Worm (Caenorhabditis elegans) whole organism, L2 larva: ENCODE measurements around the gene K02E7.7.
A peak's percentile ranks its signal among the peaks of the same experiment; 100 is the strongest.
"Not testable (repeated sequence)": the region's sequence is repeated elsewhere in the genome, so short reads cannot be mapped to it uniquely, and the experiment has no call there.

Experiments
- F13H6.1 ChIP-seq: sonication (generic microtip); optimal IDR thresholded peaks from 2 replicates; lab custom pipeline; 2016; ENCODE audit warnings: missing genetic modification characterization, missing compliant biosample characterization
- R02D3.7 ChIP-seq: fragments of 150-350 bp; optimal IDR thresholded peaks from 2 replicates; lab custom pipeline; 2014; ENCODE audit warnings: missing biosample characterization, missing genetic modification characterization
- Y55F3AM.14 ChIP-seq: fragments of 200-800 bp; sonication (Bioruptor generic); optimal IDR thresholded peaks from 2 replicates; lab custom pipeline; 2018; ENCODE audit warnings: mild to moderate bottlenecking, missing genetic modification characterization, missing compliant biosample characterization
- blmp-1 ChIP-seq: sonication (generic microtip); optimal IDR thresholded peaks from 2 replicates; lab custom pipeline; 2017; ENCODE audit warnings: missing genetic modification characterization, mild to moderate bottlenecking, missing compliant biosample characterization, antibody characterized with exemption, moderate library complexity; ENCODE audit not compliant: insufficient read depth
- ceh-16 ChIP-seq: fragments of 150-350 bp; optimal IDR thresholded peaks from 2 replicates; lab custom pipeline; 2014; ENCODE audit warnings: missing biosample characterization, missing genetic modification characterization
- crh-2 ChIP-seq: sonication (generic microtip); optimal IDR thresholded peaks from 2 replicates; lab custom pipeline; 2017; ENCODE audit warnings: missing biosample characterization, missing genetic modification characterization
- dmd-4 ChIP-seq: sonication (generic microtip); optimal IDR thresholded peaks from 2 replicates; lab custom pipeline; 2017; ENCODE audit warnings: missing biosample characterization, missing genetic modification characterization
- elt-1 ChIP-seq: fragments of 150-350 bp; optimal IDR thresholded peaks from 2 replicates; lab custom pipeline; 2014; ENCODE audit warnings: missing biosample characterization, missing genetic modification characterization
- elt-3 ChIP-seq: sonication (generic microtip); optimal IDR thresholded peaks from 2 replicates; lab custom pipeline; 2017; ENCODE audit warnings: missing biosample characterization, missing genetic modification characterization
- fos-1 ChIP-seq: fragments of 150-350 bp; optimal IDR thresholded peaks from 2 replicates; lab custom pipeline; 2014; ENCODE audit warnings: missing biosample characterization, missing genetic modification characterization
- gmeb-1 ChIP-seq: fragments of 150-350 bp; optimal IDR thresholded peaks from 2 replicates; lab custom pipeline; 2014; ENCODE audit warnings: missing biosample characterization, missing genetic modification characterization
- lin-11 ChIP-seq: fragments of 150-350 bp; sonication (generic microtip); optimal IDR thresholded peaks from 2 replicates; lab custom pipeline; 2014; ENCODE audit warnings: missing biosample characterization, missing genetic modification characterization, inconsistent platforms, mixed read lengths
- lin-13 ChIP-seq: fragments of 150-350 bp; optimal IDR thresholded peaks from 2 replicates; lab custom pipeline; 2014; ENCODE audit warnings: missing biosample characterization, missing genetic modification reagents, missing genetic modification characterization
- lsy-2 ChIP-seq, 2 experiments: fragments of 150-350 bp in 1 of 2; sonication (generic microtip) in 1 of 2; optimal IDR thresholded peaks; 2 replicates each; lab custom pipeline; 2014 to 2017; ENCODE audit warnings: missing biosample characterization in 2 of 2, missing genetic modification characterization in 2 of 2
- mab-5 ChIP-seq: fragments of 150-350 bp; optimal IDR thresholded peaks from 2 replicates; lab custom pipeline; 2014; ENCODE audit warnings: missing biosample characterization, missing genetic modification characterization
- mbf-1 ChIP-seq: sonication (generic microtip); optimal IDR thresholded peaks from 2 replicates; lab custom pipeline; 2017; ENCODE audit warnings: missing biosample characterization, missing genetic modification characterization
- mdl-1 ChIP-seq, 2 experiments: fragments of 150-350 bp in 1 of 2; sonication (generic microtip) in 1 of 2; optimal IDR thresholded peaks; 2 replicates each; lab custom pipeline; 2017; ENCODE audit warnings: missing biosample characterization in 2 of 2, missing genetic modification characterization in 2 of 2
- nhr-10 ChIP-seq: sonication (generic microtip); optimal IDR thresholded peaks from 2 replicates; lab custom pipeline; 2017; ENCODE audit warnings: missing biosample characterization, missing genetic modification characterization
- nhr-11 ChIP-seq: fragments of 150-350 bp; optimal IDR thresholded peaks from 2 replicates; lab custom pipeline; 2014; ENCODE audit warnings: missing biosample characterization, missing genetic modification characterization
- nhr-237 ChIP-seq: fragments of 150-350 bp; optimal IDR thresholded peaks from 2 replicates; lab custom pipeline; 2014; ENCODE audit warnings: missing biosample characterization, missing genetic modification characterization
- nhr-25 ChIP-seq: fragments of 150-350 bp; sonication (generic microtip); optimal IDR thresholded peaks from 3 replicates; lab custom pipeline; 2014; ENCODE audit warnings: missing biosample characterization, missing genetic modification characterization
- nhr-6 ChIP-seq: fragments of 150-350 bp; optimal IDR thresholded peaks from 2 replicates; lab custom pipeline; 2014; ENCODE audit warnings: missing biosample characterization, missing genetic modification characterization
- nhr-77 ChIP-seq: fragments of 150-350 bp; optimal IDR thresholded peaks from 2 replicates; lab custom pipeline; 2014; ENCODE audit warnings: missing biosample characterization, missing genetic modification characterization
- sem-4 ChIP-seq: fragments of 150-350 bp; optimal IDR thresholded peaks from 2 replicates; lab custom pipeline; 2014; ENCODE audit warnings: missing biosample characterization, missing genetic modification reagents, missing genetic modification characterization
- skn-1 ChIP-seq: sonication (generic microtip); optimal IDR thresholded peaks from 2 replicates; lab custom pipeline; 2017; ENCODE audit warnings: missing biosample characterization, missing genetic modification characterization
- sma-3 ChIP-seq: sonication (generic microtip); optimal IDR thresholded peaks from 2 replicates; lab custom pipeline; 2016; ENCODE audit warnings: missing genetic modification reagents, missing genetic modification characterization, missing compliant biosample characterization
- sma-9 ChIP-seq, 2 experiments: fragments of 150-350 bp in 1 of 2; sonication (generic microtip) in 1 of 2; optimal IDR thresholded peaks; 2 replicates each; lab custom pipeline; 2014 to 2016; ENCODE audit warnings: missing genetic modification characterization in 2 of 2, mild to moderate bottlenecking in 1 of 2, missing biosample characterization in 1 of 2, missing compliant biosample characterization in 1 of 2, missing genetic modification reagents in 1 of 2, moderate library complexity in 1 of 2
- snpc-4 ChIP-seq: fragments of 150-350 bp; optimal IDR thresholded peaks from 2 replicates; lab custom pipeline; 2014; ENCODE audit warnings: missing biosample characterization, missing genetic modification characterization
- unc-39 ChIP-seq: fragments of 150-350 bp; optimal IDR thresholded peaks from 2 replicates; lab custom pipeline; 2014; ENCODE audit warnings: missing biosample characterization, missing genetic modification characterization
- unc-55 ChIP-seq: fragments of 150-350 bp; sonication (generic microtip); optimal IDR thresholded peaks from 3 replicates; lab custom pipeline; 2014; ENCODE audit warnings: missing biosample characterization, missing genetic modification reagents, missing genetic modification characterization
- unc-62 ChIP-seq: fragments of 150-350 bp; optimal IDR thresholded peaks from 2 replicates; lab custom pipeline; 2014; ENCODE audit warnings: missing biosample characterization, missing genetic modification reagents, missing genetic modification characterization
- zag-1 ChIP-seq: fragments of 150-350 bp; optimal IDR thresholded peaks from 2 replicates; lab custom pipeline; 2014; ENCODE audit warnings: missing biosample characterization, missing genetic modification characterization
- ztf-1 ChIP-seq: fragments of 200-800 bp; sonication (Bioruptor generic); conservative IDR thresholded peaks from 2 replicates; pipeline ENCODE4 v1.3.6; 2022; ENCODE audit warnings: missing genetic modification characterization, missing compliant biosample characterization
- ztf-11 ChIP-seq: sonication (generic microtip); optimal IDR thresholded peaks from 2 replicates; lab custom pipeline; 2017; ENCODE audit warnings: missing biosample characterization, missing genetic modification characterization
- ztf-4 ChIP-seq: fragments of 150-350 bp; optimal IDR thresholded peaks from 2 replicates; lab custom pipeline; 2014; ENCODE audit warnings: missing biosample characterization, missing genetic modification characterization

Gene K02E7.7

DNA sequence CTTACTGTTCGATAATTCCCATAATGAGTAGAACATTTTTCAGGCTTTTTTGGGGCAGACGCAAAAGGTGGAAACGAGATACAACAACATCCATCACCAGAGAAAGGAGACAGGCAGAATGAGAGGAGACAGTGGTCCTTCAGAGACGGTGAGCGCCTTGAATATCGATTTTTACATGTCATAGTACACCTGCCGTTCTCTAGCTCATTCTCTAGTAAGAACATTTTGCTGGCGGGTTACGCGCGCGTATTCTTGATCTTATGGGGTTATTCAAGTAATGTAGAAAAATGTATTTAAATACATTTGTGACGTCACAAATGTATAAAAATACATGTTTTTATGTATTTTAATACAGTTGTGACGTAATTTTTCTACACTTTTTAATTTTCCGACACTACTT is 10.9 kb upstream of the K02E7.7 start, which contains the start of gene fbxb-45:
fbxb-45 (minus strand) TSS at position 101 of the 400 bp plus-strand sequence.
- TF ChIP-seq mbf-1 (tag; lab: Kevin White, UChicago); crh-2; lin-11 (tag; lab: Kevin White, UChicago): not testable (repeated sequence)

ce11 chrII:1045692-1046091 is 9.1 kb upstream of the K02E7.7 start, which contains the start of gene str-148:
str-148 (plus strand) TSS chrII:1045992.
- TF ChIP-seq unc-39 (tag; lab: Kevin White, UChicago) = no peak
- no peak for TF ChIP-seq ceh-16 (tag; lab: Kevin White, UChicago)
- TF ChIP-seq elt-3 (tag; lab: Kevin White, UChicago) = no peak
- TF ChIP-seq unc-62 (GFP tag; lab: Kevin White, UChicago) = no peak
- no peak for TF ChIP-seq ztf-11 (tag; lab: Kevin White, UChicago)
- TF ChIP-seq unc-55 (GFP tag; lab: Kevin White, UChicago) = no peak
- no peak for TF ChIP-seq nhr-237 (tag; lab: Kevin White, UChicago)
- TF ChIP-seq sma-9 (GFP tag; optimal IDR thresholded peaks at IDR 0.05; lab: Kevin White, UChicago) = no peak
- no peak for TF ChIP-seq sma-9 (tag; optimal IDR thresholded peaks at IDR 0.05; lab: Kevin White, UChicago)
- TF ChIP-seq crh-2 = no peak
- no peak for TF ChIP-seq elt-1 (tag; lab: Kevin White, UChicago)
- no peak for TF ChIP-seq gmeb-1 (tag; lab: Kevin White, UChicago)
- TF ChIP-seq R02D3.7 (tag; lab: Kevin White, UChicago) = no peak
- no peak for TF ChIP-seq snpc-4 (tag; lab: Kevin White, UChicago)
- TF ChIP-seq mbf-1 (tag; lab: Kevin White, UChicago) = no peak

ce11 chrII:1046937-1047336 is 7.9 kb upstream of the K02E7.7 start:
- no peak for TF ChIP-seq nhr-6
- no peak for TF ChIP-seq ztf-1 (GFP tag; lab: Robert Waterston, UW)
- no peak for TF ChIP-seq nhr-25 (tag; lab: Kevin White, UChicago)
- no peak for TF ChIP-seq unc-55 (GFP tag; lab: Kevin White, UChicago)
- no peak for TF ChIP-seq dmd-4 (tag; lab: Kevin White, UChicago)
- TF ChIP-seq R02D3.7 (tag; lab: Kevin White, UChicago) = no peak
- TF ChIP-seq F13H6.1 (tag; lab: Kevin White, UChicago) = no peak
- no peak for TF ChIP-seq ztf-11 (tag; lab: Kevin White, UChicago)
- TF ChIP-seq sem-4 (tag; lab: Kevin White, UChicago) = no peak
- no peak for TF ChIP-seq unc-62 (GFP tag; lab: Kevin White, UChicago)
- TF ChIP-seq nhr-77 (tag; lab: Kevin White, UChicago) = no peak
- TF ChIP-seq elt-1 (tag; lab: Kevin White, UChicago) = no peak
- TF ChIP-seq lin-13 (GFP tag; lab: Kevin White, UChicago) = no peak
- TF ChIP-seq zag-1 (tag; lab: Kevin White, UChicago) = no peak
- TF ChIP-seq Y55F3AM.14 = no peak
- TF ChIP-seq nhr-237 (tag; lab: Kevin White, UChicago) = no peak
- no peak for TF ChIP-seq mab-5 (tag; lab: Kevin White, UChicago)
- TF ChIP-seq mbf-1 (tag; lab: Kevin White, UChicago) = no peak
- TF ChIP-seq, all 48 proteins: peak for 0

- TF ChIP-seq ztf-1 (GFP tag; lab: Robert Waterston, UW) = no peak
- TF ChIP-seq F13H6.1 (tag; lab: Kevin White, UChicago) = no peak
- TF ChIP-seq ztf-4 (tag; lab: Kevin White, UChicago) = no peak
- TF ChIP-seq snpc-4 (tag; lab: Kevin White, UChicago) = no peak
- TF ChIP-seq skn-1 (tag; lab: Kevin White, UChicago) = no peak
- TF ChIP-seq nhr-10 = no peak
- no peak for TF ChIP-seq nhr-11
- no peak for TF ChIP-seq elt-3 (tag; lab: Kevin White, UChicago)
- no peak for TF ChIP-seq blmp-1 (tag; lab: Kevin White, UChicago)
- no peak for TF ChIP-seq unc-55 (GFP tag; lab: Kevin White, UChicago)
- TF ChIP-seq mdl-1 (tag; optimal IDR thresholded peaks at IDR 0.05; lab: Kevin White, UChicago) = no peak
- TF ChIP-seq unc-62 (GFP tag; lab: Kevin White, UChicago) = no peak
Observed at ce11 chrII:1049849-1050248, 5.0 kb upstream of the K02E7.7 start, which contains the start of gene fbxb-40. fbxb-40 (minus strand) TSS chrII:1049949.

DNA sequence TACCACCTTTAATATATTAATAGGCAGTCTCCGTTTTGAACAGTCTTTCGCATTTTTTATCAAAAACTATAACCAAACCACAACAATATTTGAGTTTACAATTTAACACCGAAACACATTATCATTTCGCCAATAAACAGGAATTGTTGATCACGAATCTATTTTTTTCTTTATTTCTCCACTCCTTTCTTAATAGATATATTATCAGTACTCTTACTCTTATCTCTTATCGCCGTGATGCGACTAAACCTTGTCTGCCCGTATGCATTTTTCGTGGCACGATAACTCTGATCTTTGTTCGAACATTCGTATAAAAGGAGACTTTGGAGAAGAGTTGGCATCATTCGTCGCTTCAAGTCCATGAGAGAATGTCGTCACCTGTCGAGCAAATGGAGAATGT is 2.0 kb downstream of the K02E7.7 start:
- peak; percentile 34 for TF ChIP-seq sma-9 (GFP tag; optimal IDR thresholded peaks at IDR 0.05; lab: Kevin White, UChicago)
- no peak for TF ChIP-seq sma-9 (tag; optimal IDR thresholded peaks at IDR 0.05; lab: Kevin White, UChicago)
- no peak for TF ChIP-seq ztf-1 (GFP tag; lab: Robert Waterston, UW)
- TF ChIP-seq F13H6.1 (tag; lab: Kevin White, UChicago) = peak; percentile 11
- TF ChIP-seq sma-3 (GFP tag; lab: Kevin White, UChicago) = peak; percentile 14
- no peak for TF ChIP-seq zag-1 (tag; lab: Kevin White, UChicago)
- TF ChIP-seq fos-1 = peak; percentile 77
- TF ChIP-seq nhr-77 (tag; lab: Kevin White, UChicago) = no peak
- no peak for TF ChIP-seq unc-55 (GFP tag; lab: Kevin White, UChicago)
- TF ChIP-seq lsy-2 (tag; optimal IDR thresholded peaks at IDR 0.05; lab: Kevin White, UChicago) = no peak
